Worm (Caenorhabditis elegans) whole organism, early embryonic: Measurements from ENCODE around the gene R05D8.7.

Experiments
- B0310.2 ChIP-seq: sonication (generic microtip); optimal IDR thresholded peaks from 2 replicates; lab custom pipeline; 2016; ENCODE audit warnings: mild to moderate bottlenecking, missing genetic modification characterization, missing compliant biosample characterization
- F13C5.2 ChIP-seq: sonication (generic microtip); optimal IDR thresholded peaks from 2 replicates; lab custom pipeline; 2017; ENCODE audit warnings: mild to moderate bottlenecking, missing genetic modification characterization, inconsistent platforms, missing compliant biosample characterization
- aly-1 ChIP-seq: sonication (generic microtip); optimal IDR thresholded peaks from 2 replicates; lab custom pipeline; 2016; ENCODE audit warnings: missing genetic modification characterization, missing compliant biosample characterization
- ama-1 ChIP-seq: fragments of 150-350 bp; optimal IDR thresholded peaks from 2 replicates; lab custom pipeline; 2014
- ceh-13 ChIP-seq: fragments of 200-800 bp; sonication (Bioruptor generic); optimal IDR thresholded peaks from 2 replicates; lab custom pipeline; 2018; ENCODE audit warnings: mild to moderate bottlenecking, missing genetic modification characterization, missing compliant biosample characterization
- ceh-36 ChIP-seq: sonication (generic microtip); optimal IDR thresholded peaks from 2 replicates; lab custom pipeline; 2016; ENCODE audit warnings: missing genetic modification characterization, inconsistent platforms, missing compliant biosample characterization
- ets-7 ChIP-seq: sonication (generic microtip); optimal IDR thresholded peaks from 2 replicates; lab custom pipeline; 2016; ENCODE audit warnings: missing genotype, missing genetic modification characterization, missing compliant biosample characterization
- flt-1 ChIP-seq: fragments of 200-800 bp; sonication (Bioruptor generic); IDR thresholded peaks from 2 replicates; pipeline ENCODE4 v1.3.6; 2022; ENCODE audit warnings: missing genetic modification characterization, missing compliant biosample characterization
- hmbx-1 ChIP-seq: sonication (generic microtip); optimal IDR thresholded peaks from 2 replicates; lab custom pipeline; 2016; ENCODE audit warnings: mild to moderate bottlenecking, missing genetic modification characterization, missing compliant biosample characterization
- hmg-4 ChIP-seq: fragments of 200-800 bp; sonication (Bioruptor generic); optimal IDR thresholded peaks from 2 replicates; lab custom pipeline; 2018; ENCODE audit warnings: mild to moderate bottlenecking, missing genetic modification characterization, missing compliant biosample characterization
- hnd-1 ChIP-seq: sonication (generic microtip); optimal IDR thresholded peaks from 2 replicates; lab custom pipeline; 2016; ENCODE audit warnings: missing genetic modification characterization, missing compliant biosample characterization
- pes-1 ChIP-seq: fragments of 200-800 bp; sonication (Bioruptor generic); IDR thresholded peaks from 2 replicates; pipeline ENCODE4 v1.3.6; 2022; ENCODE audit warnings: missing genetic modification reagents, missing genetic modification characterization, missing compliant biosample characterization
- scrt-1 ChIP-seq: fragments of 200-800 bp; sonication (Bioruptor generic); IDR thresholded peaks from 2 replicates; pipeline ENCODE4 v1.3.6; 2022; ENCODE audit warnings: missing genetic modification characterization, missing compliant biosample characterization
- sea-1 ChIP-seq: fragments of 200-800 bp; sonication (Bioruptor generic); conservative IDR thresholded peaks from 2 replicates; pipeline ENCODE4 v1.3.6; 2022; ENCODE audit warnings: missing genetic modification characterization, missing compliant biosample characterization
- tbx-11 ChIP-seq: fragments of 200-800 bp; sonication (Bioruptor generic); IDR thresholded peaks from 2 replicates; pipeline ENCODE4 v1.3.6; 2022; ENCODE audit warnings: missing genetic modification characterization, missing compliant biosample characterization
- tbx-37 ChIP-seq: fragments of 200-800 bp; sonication (Bioruptor generic); conservative IDR thresholded peaks from 2 replicates; pipeline ENCODE4 v1.3.6; 2022; ENCODE audit warnings: missing genetic modification reagents, missing genetic modification characterization, missing compliant biosample characterization
- tra-4 ChIP-seq: sonication (generic microtip); optimal IDR thresholded peaks from 2 replicates; lab custom pipeline; 2017; ENCODE audit warnings: missing genetic modification characterization, missing compliant biosample characterization

Gene R05D8.7

ce11 chrV:2799172-2799869 is 36.3 kb upstream of the R05D8.7 start:
- TF ChIP-seq ceh-36 (tag; lab: Kevin White, UChicago): no peak
- TF ChIP-seq hmbx-1 (tag; lab: Kevin White, UChicago): no peak
- TF ChIP-seq tbx-11: no peak
- no peak for TF ChIP-seq pes-1 (GFP tag; lab: Robert Waterston, UW)
- no peak for TF ChIP-seq flt-1 (GFP tag; lab: Robert Waterston, UW)
- TF ChIP-seq ets-7 (tag; lab: Kevin White, UChicago): no peak
- TF ChIP-seq aly-1: no peak
- no peak for TF ChIP-seq tbx-37 (GFP tag; lab: Robert Waterston, UW)
- no peak for TF ChIP-seq tra-4 (tag; lab: Kevin White, UChicago)
- no peak for TF ChIP-seq sea-1 (GFP tag; lab: Robert Waterston, UW)
- no peak for TF ChIP-seq hmg-4
- TF ChIP-seq ceh-13 (GFP tag; lab: Kevin White, UChicago): no peak
- TF ChIP-seq F13C5.2: no peak
- TF ChIP-seq scrt-1 (GFP tag; lab: Robert Waterston, UW): no peak
- no peak for TF ChIP-seq B0310.2 (tag; lab: Kevin White, UChicago)
- TF ChIP-seq hnd-1 (tag; lab: Kevin White, UChicago): no peak
- no peak for TF ChIP-seq ama-1 (lab: Kevin White, UChicago)

ce11 chrV:2795998-2796397 is 33.0 kb upstream of the R05D8.7 start, which contains the start of gene F54E2.2:
F54E2.2 (plus strand) TSS chrV:2796298.
- no peak for TF ChIP-seq hmbx-1 (tag; lab: Kevin White, UChicago)
- no peak for TF ChIP-seq tbx-11
- no peak for TF ChIP-seq ama-1 (lab: Kevin White, UChicago)
- TF ChIP-seq scrt-1 (GFP tag; lab: Robert Waterston, UW): no peak
- TF ChIP-seq sea-1 (GFP tag; lab: Robert Waterston, UW): no peak
- TF ChIP-seq ceh-13 (GFP tag; lab: Kevin White, UChicago): no peak
- no peak for TF ChIP-seq hnd-1 (tag; lab: Kevin White, UChicago)
- TF ChIP-seq ceh-36 (tag; lab: Kevin White, UChicago): no peak
- TF ChIP-seq F13C5.2: no peak
- TF ChIP-seq hmg-4: no peak
- TF ChIP-seq pes-1 (GFP tag; lab: Robert Waterston, UW): no peak
- TF ChIP-seq flt-1 (GFP tag; lab: Robert Waterston, UW): no peak
- TF ChIP-seq aly-1: no peak
- TF ChIP-seq ets-7 (tag; lab: Kevin White, UChicago): no peak
- TF ChIP-seq tbx-37 (GFP tag; lab: Robert Waterston, UW): no peak
- TF ChIP-seq B0310.2 (tag; lab: Kevin White, UChicago): no peak

DNA sequence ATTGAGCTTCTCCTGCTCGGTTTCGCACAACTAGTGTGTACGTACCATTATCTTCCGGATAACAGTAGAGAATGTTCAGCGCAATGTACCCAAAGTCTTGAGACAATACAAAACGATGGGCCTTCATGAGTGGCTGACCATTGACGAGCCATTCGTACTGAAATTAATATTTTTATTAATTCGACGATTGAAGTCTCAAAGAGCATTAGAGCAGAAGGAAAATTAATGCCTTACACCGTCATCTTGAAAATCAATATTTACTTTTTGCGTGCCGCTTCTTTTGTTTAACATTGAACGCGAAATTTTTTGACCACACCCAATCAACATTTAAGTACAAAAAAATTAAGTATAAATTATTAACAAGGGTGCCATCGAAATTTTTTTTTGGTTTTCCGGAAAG is 29.9 kb upstream of the R05D8.7 start:
- no peak for TF ChIP-seq F13C5.2
- no peak for TF ChIP-seq ets-7 (tag; lab: Kevin White, UChicago)
- no peak for TF ChIP-seq B0310.2 (tag; lab: Kevin White, UChicago)

DNA sequence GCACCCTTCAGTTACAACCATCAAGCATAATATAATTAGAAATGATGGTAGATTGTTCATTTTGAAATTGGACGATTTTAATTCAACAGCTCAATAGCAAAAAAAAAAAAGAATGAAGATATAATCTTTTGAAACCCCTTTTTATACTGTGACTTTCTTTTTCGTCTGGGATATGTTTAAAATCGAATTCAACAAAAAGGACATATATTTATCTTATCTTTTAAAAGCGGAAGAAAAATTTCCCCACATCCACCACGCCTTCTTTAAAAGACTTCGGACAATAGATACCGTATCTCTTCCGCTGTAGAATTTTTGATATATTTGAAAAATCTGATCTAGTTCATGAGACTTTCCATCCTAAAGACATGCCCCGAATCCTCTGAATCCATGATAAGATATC is 17.8 kb upstream of the R05D8.7 start, which contains the start of gene R05D8.11:
Gene R05D8.11, minus strand, starts transcription at position 101 of the 400 bp plus-strand sequence.
- no peak for TF ChIP-seq tra-4 (tag; lab: Kevin White, UChicago)
- TF ChIP-seq ceh-13 (GFP tag; lab: Kevin White, UChicago): no peak
- TF ChIP-seq scrt-1 (GFP tag; lab: Robert Waterston, UW): no peak
- no peak for TF ChIP-seq hmg-4
- no peak for TF ChIP-seq aly-1
- no peak for TF ChIP-seq hnd-1 (tag; lab: Kevin White, UChicago)
- no peak for TF ChIP-seq sea-1 (GFP tag; lab: Robert Waterston, UW)
- TF ChIP-seq ets-7 (tag; lab: Kevin White, UChicago): no peak
- TF ChIP-seq tbx-11: no peak
- TF ChIP-seq hmbx-1 (tag; lab: Kevin White, UChicago): no peak

ce11 chrV:2774042-2774441 is 11.0 kb upstream of the R05D8.7 start, which contains the start of gene srj-18:
srj-18 (plus strand) TSS chrV:2774342.
- TF ChIP-seq ets-7 (tag; lab: Kevin White, UChicago): no peak

- TF ChIP-seq F13C5.2 (no peak), tbx-11 (no peak), hmg-4 (no peak), hmbx-1 (tag; lab: Kevin White, UChicago) (no peak), B0310.2 (tag; lab: Kevin White, UChicago) (no peak), ets-7 (tag; lab: Kevin White, UChicago) (no peak), tbx-37 (GFP tag; lab: Robert Waterston, UW) (no peak), tra-4 (tag; lab: Kevin White, UChicago) (no peak), ceh-36 (tag; lab: Kevin White, UChicago) (no peak), pes-1 (GFP tag; lab: Robert Waterston, UW) (no peak), hnd-1 (tag; lab: Kevin White, UChicago) (no peak), aly-1 (no peak)
These were observed 8.6 kb upstream of the R05D8.7 start, which contains the start of gene srh-56 for ce11 chrV:2771560-2771959. srh-56 (plus strand) TSS chrV:2771860.

- TF ChIP-seq ama-1 (lab: Kevin White, UChicago) (no peak), ceh-13 (GFP tag; lab: Kevin White, UChicago) (no peak), pes-1 (GFP tag; lab: Robert Waterston, UW) (no peak), hmg-4 (no peak), flt-1 (GFP tag; lab: Robert Waterston, UW) (no peak), tra-4 (tag; lab: Kevin White, UChicago) (no peak), hmbx-1 (tag; lab: Kevin White, UChicago) (no peak), tbx-11 (no peak)
These were observed 6.7 kb upstream of the R05D8.7 start, which contains the start of gene dhs-15 for ce11 chrV:2769754-2770153. dhs-15 (minus strand) TSS chrV:2769854.
